Worm (Caenorhabditis elegans): Measurements from ENCODE around the gene Y66D12A.16.

The Y66D12A.16 gene

DNA sequence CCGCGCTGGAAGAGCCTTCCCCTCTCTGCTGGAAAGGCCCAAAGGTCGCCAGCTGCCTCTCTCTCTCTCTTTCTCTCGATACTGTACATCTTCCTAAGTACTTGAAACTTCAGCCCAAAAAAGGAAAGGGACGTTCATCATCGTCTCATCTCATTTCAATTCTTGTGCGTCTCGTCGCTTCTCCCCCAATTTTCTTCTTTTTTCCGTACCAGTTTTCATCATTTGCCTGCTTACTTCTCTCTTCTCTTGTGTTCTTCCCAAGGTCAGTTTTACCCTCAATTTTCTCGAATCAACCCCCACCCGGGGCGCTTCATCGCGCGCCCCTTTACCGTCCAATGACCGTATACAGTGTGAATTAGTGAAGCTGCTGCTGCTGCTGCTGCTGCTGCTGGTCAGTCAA, 36.3 kb downstream of the Y66D12A.16 start:
- TF ChIP-seq lin-26 (GFP tag; IDR thresholded peaks at IDR 0.05) (0 out of 2 replicates have a peak, but pooled peaks have one; percentile 37), zfh-2 (GFP tag; conservative IDR thresholded peaks at IDR 0.05) (peak; percentile 48; the same call in 1 of the 2 replicates), mcd-1 (GFP tag; IDR thresholded peaks at IDR 0.05) (no peak)

DNA sequence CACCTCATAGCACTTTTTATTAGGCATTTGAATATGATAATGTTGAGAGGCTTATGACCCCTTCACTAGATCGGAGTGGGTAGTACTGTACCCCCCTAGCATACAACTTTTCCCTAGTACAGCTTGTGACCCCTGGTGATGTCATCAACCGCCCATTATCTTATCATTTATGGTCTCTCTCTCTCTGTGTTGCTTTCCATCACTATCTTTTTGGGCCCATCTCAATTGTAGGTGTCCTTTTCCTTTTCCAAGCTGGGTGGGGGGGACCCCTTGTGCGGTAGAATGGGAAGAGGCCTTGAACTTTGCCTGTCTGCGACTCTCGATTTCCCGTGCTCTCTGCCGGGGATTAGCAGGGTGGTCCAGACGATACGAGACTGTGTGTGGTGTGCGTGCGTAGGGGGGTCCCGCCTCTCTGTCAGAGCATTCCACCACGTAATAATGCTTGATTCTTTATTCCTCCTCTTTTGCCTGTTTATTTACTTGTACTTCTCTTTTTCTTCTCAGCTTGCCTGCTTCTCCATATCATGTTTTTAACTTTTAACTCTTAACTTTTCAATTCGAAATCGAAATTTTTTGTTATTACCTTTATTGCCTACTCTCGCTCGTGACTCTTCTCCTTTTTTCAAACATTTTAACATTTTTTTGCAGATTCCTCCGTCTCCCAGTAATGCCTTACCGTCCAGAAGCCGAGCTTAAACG, 37.3 kb downstream of the Y66D12A.16 start, which contains the start of gene ztf-29:
Gene ztf-29 (plus strand): TSS at position 649 of the 699 bp plus-strand sequence.
- no peak for TF ChIP-seq nhr-179 (tag; optimal IDR thresholded peaks at IDR 0.05)
- no peak for TF ChIP-seq zim-3 (tag; optimal IDR thresholded peaks at IDR 0.05)
- no peak for TF ChIP-seq atf-7 (tag; optimal IDR thresholded peaks at IDR 0.05)
- TF ChIP-seq nfyb-1 (GFP tag; IDR thresholded peaks at IDR 0.05) = 0 out of 2 replicates have a peak, but pooled peaks have one; percentile 38
- TF ChIP-seq akir-1 (GFP tag; optimal IDR thresholded peaks at IDR 0.05) = no peak
- peak; percentile 48 for TF ChIP-seq hmg-1.2 (GFP tag; IDR thresholded peaks at IDR 0.05)
- TF ChIP-seq nhr-80 (tag; optimal IDR thresholded peaks at IDR 0.05) = no peak

DNA sequence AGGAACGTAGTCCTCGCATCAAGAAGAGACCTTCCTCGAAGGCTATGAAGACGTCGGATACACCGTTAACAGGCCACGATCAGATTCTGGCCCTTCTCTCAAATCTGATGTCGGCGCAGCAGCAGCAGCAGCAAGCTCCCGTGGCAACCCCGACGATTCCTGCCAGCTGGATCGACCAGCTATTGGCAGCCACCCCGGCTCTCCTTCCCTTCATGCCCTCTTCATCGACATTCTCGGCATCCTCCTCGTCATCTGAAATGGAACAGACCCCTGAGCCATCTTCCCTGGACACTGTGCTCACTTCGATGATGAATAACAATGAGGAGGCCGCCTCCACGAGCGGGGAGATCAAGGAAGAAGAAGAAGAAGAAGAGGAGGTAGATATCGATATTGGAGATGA, 38.2 kb downstream of the Y66D12A.16 start:
- TF ChIP-seq snpc-1.1 (tag; optimal IDR thresholded peaks at IDR 0.05; ENCODE audit: insufficient read depth) = no peak
- peak; percentile 22; the same call in 1 of the 2 replicates for TF ChIP-seq egrh-3 (GFP tag; IDR thresholded peaks at IDR 0.05)
- TF ChIP-seq zfh-2 (GFP tag; conservative IDR thresholded peaks at IDR 0.05) = peak; percentile 54; the same call in 1 of the 2 replicates
- TF ChIP-seq T07F8.4 (tag; optimal IDR thresholded peaks at IDR 0.05) = no peak

DNA sequence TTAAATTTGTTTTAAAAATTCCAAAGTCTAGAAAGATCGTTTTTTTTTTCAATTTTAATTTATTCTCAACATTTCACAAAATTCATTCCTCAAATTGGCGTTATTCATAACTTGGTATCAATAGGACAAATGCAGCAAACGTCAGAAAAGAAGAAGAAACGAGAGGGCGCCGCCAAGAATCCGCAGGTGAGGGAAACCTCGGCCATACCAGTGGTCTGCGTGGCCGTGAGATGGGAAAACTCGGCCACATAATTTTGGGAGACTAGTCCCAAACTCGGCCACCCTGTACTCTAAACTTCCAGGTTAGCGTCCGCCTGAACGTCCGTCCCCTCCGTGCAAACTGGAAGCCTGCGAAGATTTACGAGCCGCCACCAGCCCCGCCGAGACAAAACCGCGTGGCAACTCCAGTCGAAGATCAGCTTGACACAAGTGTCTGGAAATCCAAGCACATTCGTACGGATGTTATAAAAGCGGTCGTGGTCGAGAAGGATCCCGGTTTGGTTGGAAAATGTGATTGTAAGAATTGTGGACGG, 40.1 kb downstream of the Y66D12A.16 start, which contains the start of gene Y66D12A.11:
Gene Y66D12A.11 (plus strand): TSS at position 51 of the 533 bp plus-strand sequence.
- no peak for TF ChIP-seq bed-2 (GFP tag; IDR thresholded peaks at IDR 0.05)
- peak; percentile 63; the same call in 1 of the 2 replicates for TF ChIP-seq zfh-2 (GFP tag; conservative IDR thresholded peaks at IDR 0.05)

DNA sequence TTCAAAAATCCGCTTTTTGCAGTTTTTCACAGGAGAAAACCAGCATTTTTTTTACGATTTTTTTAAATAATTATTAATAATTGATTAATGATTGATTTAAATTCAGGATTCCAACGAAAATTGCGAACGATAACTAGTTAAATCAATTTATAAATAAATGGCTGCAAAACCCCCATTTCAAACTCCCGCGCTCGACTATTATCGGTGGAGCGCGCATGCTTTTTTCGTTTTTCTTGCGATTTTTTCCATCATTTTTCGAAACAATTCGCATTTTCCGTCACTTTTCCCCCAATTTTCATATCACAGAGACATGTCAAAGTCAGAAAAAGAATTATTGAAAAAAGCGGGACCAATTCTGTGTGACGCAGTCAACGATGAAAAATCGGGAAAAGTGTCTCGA, 42.2 kb downstream of the Y66D12A.16 start, which contains the start of gene Y66D12A.10:
Gene Y66D12A.10 (plus strand): TSS at position 273 of the 400 bp plus-strand sequence.
- TF ChIP-seq lin-35 (GFP tag; optimal IDR thresholded peaks at IDR 0.05) (peak in 1 of 3 experiments; percentile 84), hmg-20 (GFP tag; IDR thresholded peaks at IDR 0.05) (no peak), efl-1 (GFP tag; optimal IDR thresholded peaks at IDR 0.05) (peak; percentile 79), F33H1.4 (GFP tag; IDR thresholded peaks at IDR 0.05) (0 out of 2 replicates have a peak, but pooled peaks have one; percentile 11), sptf-2 (GFP tag; optimal IDR thresholded peaks at IDR 0.05) (no peak), F23B12.7 (tag; optimal IDR thresholded peaks at IDR 0.05; ENCODE audit: insufficient read depth) (peak; percentile 23), mcd-1 (GFP tag; IDR thresholded peaks at IDR 0.05) (peak; percentile 87), lin-54 (GFP tag; optimal IDR thresholded peaks at IDR 0.05) (peak; percentile 94), dpl-1 (GFP tag; optimal IDR thresholded peaks at IDR 0.05) (peak; percentile 68)

DNA sequence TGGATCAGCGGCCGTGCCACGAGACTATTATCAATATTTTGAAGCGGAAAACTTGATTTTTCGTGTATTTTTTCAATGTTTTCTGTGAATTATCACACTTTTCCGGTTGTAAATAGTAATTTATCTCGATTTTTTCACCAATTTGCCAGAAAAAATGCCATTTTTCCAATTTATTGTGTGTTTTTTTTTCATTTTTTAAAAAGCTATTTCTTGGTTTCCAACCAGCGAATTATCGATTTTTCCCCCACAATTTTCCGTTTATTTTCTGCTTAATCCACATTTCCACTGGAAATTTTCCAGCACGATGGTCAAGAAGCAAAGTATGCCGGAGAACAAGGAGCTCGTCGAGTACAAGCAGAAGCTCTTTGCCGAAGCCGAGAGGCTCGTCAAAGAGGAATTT, 44.5 kb downstream of the Y66D12A.16 start, which contains the start of gene psme-3:
Gene psme-3 (plus strand): TSS at position 301 of the 400 bp plus-strand sequence.
- TF ChIP-seq ztf-18 (tag; optimal IDR thresholded peaks at IDR 0.05) = no peak
- TF ChIP-seq ztf-3 (GFP tag; optimal IDR thresholded peaks at IDR 0.05) = no peak
- TF ChIP-seq aptf-3 (GFP tag; IDR thresholded peaks at IDR 0.05) = no peak
- no peak for TF ChIP-seq B0035.1 (tag; optimal IDR thresholded peaks at IDR 0.05)
- TF ChIP-seq him-1 (tag; optimal IDR thresholded peaks at IDR 0.05) = no peak
- TF ChIP-seq chd-7 (tag; optimal IDR thresholded peaks at IDR 0.05) = no peak
- TF ChIP-seq ceh-91 (GFP tag; IDR thresholded peaks at IDR 0.05) = no peak
- TF ChIP-seq efl-1 (GFP tag; optimal IDR thresholded peaks at IDR 0.05) = no peak
- no peak for TF ChIP-seq F57C9.4 (tag; optimal IDR thresholded peaks at IDR 0.05)
- TF ChIP-seq egrh-3 (GFP tag; IDR thresholded peaks at IDR 0.05) = no peak
- TF ChIP-seq ceh-79 (tag; optimal IDR thresholded peaks at IDR 0.05) = no peak
- TF ChIP-seq sdz-38 (tag; optimal IDR thresholded peaks at IDR 0.05) = no peak
- TF ChIP-seq lag-1 (GFP tag; IDR thresholded peaks at IDR 0.05) = no peak
